Worm (Caenorhabditis elegans): ENCODE measurements around the gene gpd-1.

Gene gpd-1

DNA sequence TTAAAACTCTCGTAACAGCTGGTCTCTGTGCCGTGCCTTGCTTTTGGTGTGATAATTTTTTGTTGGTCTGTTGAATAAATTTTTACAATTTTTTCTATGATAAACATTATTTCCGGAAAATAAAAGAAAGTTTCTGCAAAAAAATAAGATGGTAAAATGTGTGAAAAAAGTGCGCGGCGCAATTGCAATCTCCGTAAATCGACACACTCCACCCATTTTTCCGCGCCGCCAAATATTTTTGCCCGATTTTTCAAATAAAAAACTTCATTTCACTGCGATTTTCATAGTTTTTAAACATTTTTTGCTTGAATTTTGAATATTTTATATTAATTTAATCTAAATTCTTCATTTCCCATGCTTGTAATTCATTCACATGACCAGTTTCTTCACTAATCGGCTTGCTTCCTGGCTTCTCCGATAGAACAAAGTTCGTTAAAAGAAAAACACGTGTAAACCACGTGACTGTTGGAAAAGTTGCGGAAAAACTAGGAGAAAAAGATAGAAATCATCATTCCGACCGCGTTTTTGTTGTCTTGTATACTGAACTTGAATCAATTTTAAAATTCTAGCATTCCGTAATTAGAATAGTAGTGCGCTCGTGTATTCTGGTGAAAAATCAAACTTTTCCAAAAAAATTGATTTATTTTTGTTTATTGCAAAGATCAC, 5.8 kb upstream of the gpd-1 start (continued):
- no peak for TF ChIP-seq lag-1 (GFP tag; IDR thresholded peaks at IDR 0.05)
- peak; percentile 46 for TF ChIP-seq madf-10 (tag; optimal IDR thresholded peaks at IDR 0.05)
- TF ChIP-seq K12H6.12 (tag; optimal IDR thresholded peaks at IDR 0.05): peak; percentile 32
- no peak for TF ChIP-seq F39B2.1 (GFP tag; IDR thresholded peaks at IDR 0.05)
- TF ChIP-seq tbp1 (GFP tag; optimal IDR thresholded peaks at IDR 0.05): peak; percentile 58
- TF ChIP-seq aptf-3 (GFP tag; IDR thresholded peaks at IDR 0.05): no peak
- TF ChIP-seq lsy-27 (tag; optimal IDR thresholded peaks at IDR 0.05; ENCODE audit: borderline replicate concordance, insufficient read depth): no peak
- TF ChIP-seq B0019.2 (GFP tag; conservative IDR thresholded peaks at IDR 0.05): peak; percentile 72
- 0 out of 2 replicates have a peak, but pooled peaks have one; percentile 59 for TF ChIP-seq ztf-28 (GFP tag; IDR thresholded peaks at IDR 0.05)
- TF ChIP-seq F57A8.1 (GFP tag; optimal IDR thresholded peaks at IDR 0.05): no peak
- TF ChIP-seq ets-4 (GFP tag; optimal IDR thresholded peaks at IDR 0.05): no peak
- TF ChIP-seq nfyb-1 (GFP tag; IDR thresholded peaks at IDR 0.05): 0 out of 2 replicates have a peak, but pooled peaks have one; percentile 14
- TF ChIP-seq snpc-1.1 (tag; optimal IDR thresholded peaks at IDR 0.05; ENCODE audit: insufficient read depth): peak; percentile 20
- TF ChIP-seq snpc-3.4 (tag; optimal IDR thresholded peaks at IDR 0.05): peak; percentile 36
- no peak for TF ChIP-seq ztf-6 (GFP tag; IDR thresholded peaks at IDR 0.05)
- no peak for TF ChIP-seq mes-4 (tag; optimal IDR thresholded peaks at IDR 0.05)
- TF ChIP-seq madf-8 (GFP tag; conservative IDR thresholded peaks at IDR 0.05): no peak
- TF ChIP-seq bed-1 (GFP tag; IDR thresholded peaks at IDR 0.05): no peak
- TF ChIP-seq F57C9.4 (tag; optimal IDR thresholded peaks at IDR 0.05): no peak
- no peak for TF ChIP-seq zim-3 (tag; optimal IDR thresholded peaks at IDR 0.05)
- TF ChIP-seq F33H1.4 (GFP tag; IDR thresholded peaks at IDR 0.05): peak; percentile 51
- TF ChIP-seq lin-54 (GFP tag; optimal IDR thresholded peaks at IDR 0.05): peak; percentile 62
- TF ChIP-seq athp-1 (tag; optimal IDR thresholded peaks at IDR 0.05): peak; percentile 67
- no peak for TF ChIP-seq egl-18 (GFP tag; IDR thresholded peaks at IDR 0.05)
- no peak for TF ChIP-seq T07F8.4 (tag; optimal IDR thresholded peaks at IDR 0.05)
- TF ChIP-seq lir-1 (GFP tag; conservative IDR thresholded peaks at IDR 0.05): no peak
- TF ChIP-seq F52B5.7 (tag; optimal IDR thresholded peaks at IDR 0.05): no peak
- peak; percentile 56 for TF ChIP-seq D2030.7 (GFP tag; IDR thresholded peaks at IDR 0.05)
- TF ChIP-seq egrh-3 (GFP tag; IDR thresholded peaks at IDR 0.05): no peak
- TF ChIP-seq Y53G8AR.9 (GFP tag; conservative IDR thresholded peaks at IDR 0.05): no peak
- peak; percentile 28 for TF ChIP-seq F49E8.2 (tag; optimal IDR thresholded peaks at IDR 0.05; ENCODE audit: insufficient read depth)
- TF ChIP-seq cebp-2 (GFP tag; IDR thresholded peaks at IDR 0.05): no peak
- no peak for TF ChIP-seq somi-1 (GFP tag; optimal IDR thresholded peaks at IDR 0.05)
- no peak for TF ChIP-seq zfh-2 (GFP tag; conservative IDR thresholded peaks at IDR 0.05)
- peak; percentile 0 for TF ChIP-seq ceh-27 (GFP tag; optimal IDR thresholded peaks at IDR 0.05)
- no peak for TF ChIP-seq nfya-2 (GFP tag; IDR thresholded peaks at IDR 0.05)
- TF ChIP-seq Y53F4B.3 (GFP tag; IDR thresholded peaks at IDR 0.05): no peak
- no peak for TF ChIP-seq Y56A3A.18 (GFP tag; IDR thresholded peaks at IDR 0.05)
- no peak for TF ChIP-seq mxl-1 (tag; optimal IDR thresholded peaks at IDR 0.05)
- peak; percentile 56 for TF ChIP-seq repo-1 (tag; optimal IDR thresholded peaks at IDR 0.05)
- TF ChIP-seq tbx-9 (tag; optimal IDR thresholded peaks at IDR 0.05; ENCODE audit: borderline replicate concordance): no peak
- peak; percentile 66 for TF ChIP-seq madf-6 (GFP tag; IDR thresholded peaks at IDR 0.05)
- TF ChIP-seq F10E7.11 (tag; optimal IDR thresholded peaks at IDR 0.05): no peak
- TF ChIP-seq ztf-26 (tag; optimal IDR thresholded peaks at IDR 0.05): no peak
- TF ChIP-seq mel-28 (tag; optimal IDR thresholded peaks at IDR 0.05; ENCODE audit: borderline replicate concordance): no peak
- TF ChIP-seq let-607 (tag; optimal IDR thresholded peaks at IDR 0.05): peak in 1 of 2 experiments; percentile 35
- TF ChIP-seq ceh-40 (GFP tag; IDR thresholded peaks at IDR 0.05): no peak
